Worm (Caenorhabditis elegans) whole organism, young adult: Measurements from ENCODE around the gene vps-37.

ENCODE experiments used
- akir-1 ChIP-seq: fragments of 200-800 bp; sonication (Bioruptor generic); optimal IDR thresholded peaks from 2 replicates; lab custom pipeline; 2018; ENCODE audit warnings: mild to moderate bottlenecking, missing genetic modification characterization, moderate library complexity, missing compliant biosample characterization
- ama-1 ChIP-seq, 3 experiments: fragments of 150-350 bp in 1 of 3; sonication (generic microtip) in 2 of 3; optimal IDR thresholded peaks; 2 replicates each; lab custom pipeline; 2014 to 2018; ENCODE audit warnings: missing biosample characterization in 2 of 3, missing genetic modification characterization in 2 of 3, missing genetic modification reagents in 2 of 3
- nhr-27 ChIP-seq: fragments of 200-800 bp; sonication (Bioruptor generic); optimal IDR thresholded peaks from 2 replicates; lab custom pipeline; 2018; ENCODE audit warnings: mild to moderate bottlenecking, missing genetic modification characterization, moderate library complexity, missing compliant biosample characterization
- pha-4 ChIP-seq: fragments of 150-350 bp; sonication (generic microtip); optimal IDR thresholded peaks from 2 replicates; lab custom pipeline; 2014; ENCODE audit warnings: missing biosample characterization, missing genetic modification reagents, missing genetic modification characterization
- snpc-4 ChIP-seq, 5 experiments: fragments of 150-350 bp in 1 of 5; sonication (generic microtip) in 4 of 5; optimal IDR thresholded peaks; 2 replicates each; lab custom pipeline; 2014 to 2018; ENCODE audit warnings: missing genetic modification characterization in 5 of 5, missing biosample characterization in 3 of 5, antibody characterized with exemption in 2 of 5, mild to moderate bottlenecking in 2 of 5, missing compliant biosample characterization in 2 of 5, missing genotype in 2 of 5, moderate library complexity in 2 of 5, missing genetic modification reagents in 1 of 5
- unc-62 ChIP-seq: fragments of 150-350 bp; optimal IDR thresholded peaks from 2 replicates; lab custom pipeline; 2014; ENCODE audit warnings: missing biosample characterization, missing genetic modification reagents, missing genetic modification characterization
- zfh-2 ChIP-seq: fragments of 200-800 bp; sonication (Bioruptor generic); conservative IDR thresholded peaks from 2 replicates; pipeline ENCODE4 v1.3.6; 2022; ENCODE audit warnings: missing genetic modification reagents, missing genetic modification characterization, missing compliant biosample characterization

DNA sequence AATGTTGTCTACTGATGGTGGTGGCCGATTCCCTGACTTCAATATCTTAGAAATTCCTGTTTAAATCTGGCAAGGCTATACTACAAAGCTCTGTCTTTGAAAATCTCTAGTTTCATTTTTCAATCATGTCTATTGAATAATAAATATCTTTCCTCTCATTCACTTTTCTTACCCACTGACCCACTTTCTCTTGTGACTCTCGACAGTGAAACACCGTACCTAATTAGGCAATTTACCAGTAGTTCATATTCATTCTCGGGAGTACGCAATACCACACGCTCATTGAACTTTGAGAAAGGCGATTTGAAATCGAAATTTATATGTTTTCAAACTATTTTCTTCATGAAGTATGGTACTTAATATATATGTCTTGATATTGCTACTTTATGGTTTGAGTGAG is 7.7 kb upstream of the vps-37 start, which contains the start of gene CD4.11:
- TF ChIP-seq pha-4 (tag; lab: Kevin White, UChicago) (no peak), snpc-4 (GFP tag; optimal IDR thresholded peaks at IDR 0.05; lab: Kevin White, UChicago) (no peak), snpc-4 (tag; optimal IDR thresholded peaks at IDR 0.05; lab: Kevin White, UChicago) (no peak), zfh-2 (no peak), akir-1 (GFP tag; lab: Kevin White, UChicago) (no peak), nhr-27 (no peak), unc-62 (no peak), ama-1 (optimal IDR thresholded peaks at IDR 0.05; lab: Kevin White, UChicago) (no peak), ama-1 (GFP tag; optimal IDR thresholded peaks at IDR 0.05; lab: Kevin White, UChicago) (no peak)
